Worm (Caenorhabditis elegans) whole organism, L3 larva: ENCODE measurements around the gene H39E23.3.
A peak's percentile ranks its signal among the peaks of the same experiment; 100 is the strongest.
"Not testable (repeated sequence)": the region's sequence is repeated elsewhere in the genome, so short reads cannot be mapped to it uniquely, and the experiment has no call there.

Experiments used
- R02D3.7 ChIP-seq: fragments of 150-350 bp; optimal IDR thresholded peaks from 2 replicates; lab custom pipeline; 2014; ENCODE audit warnings: missing biosample characterization, missing genetic modification characterization
- ZK546.5 ChIP-seq: sonication (generic microtip); optimal IDR thresholded peaks from 2 replicates; lab custom pipeline; 2017; ENCODE audit warnings: missing biosample characterization, missing genetic modification characterization
- ama-1 ChIP-seq: fragments of 150-350 bp; optimal IDR thresholded peaks from 2 replicates; lab custom pipeline; 2018
- ceh-16 ChIP-seq: sonication (generic microtip); optimal IDR thresholded peaks from 2 replicates; lab custom pipeline; 2017; ENCODE audit warnings: missing biosample characterization, missing genetic modification characterization
- egl-27 ChIP-seq: sonication (generic microtip); optimal IDR thresholded peaks from 4 replicates; lab custom pipeline; 2017; ENCODE audit warnings: missing biosample characterization, missing genetic modification reagents, missing genetic modification characterization
- elt-1 ChIP-seq: fragments of 150-350 bp; optimal IDR thresholded peaks from 2 replicates; lab custom pipeline; 2014; ENCODE audit warnings: missing biosample characterization, missing genetic modification characterization
- elt-3 ChIP-seq, 3 experiments: fragments of 150-350 bp in 1 of 3; sonication (generic microtip) in 2 of 3; optimal IDR thresholded peaks; 2 replicates in 2 of 3; 4 replicates in 1 of 3; lab custom pipeline; 2014 to 2017; ENCODE audit warnings: missing biosample characterization in 3 of 3, missing genetic modification characterization in 3 of 3
- fkh-10 ChIP-seq: sonication (generic microtip); optimal IDR thresholded peaks from 2 replicates; lab custom pipeline; 2017; ENCODE audit warnings: missing biosample characterization, missing genetic modification reagents, missing genetic modification characterization
- fkh-2 ChIP-seq: fragments of 150-350 bp; optimal IDR thresholded peaks from 2 replicates; lab custom pipeline; 2014; ENCODE audit warnings: missing biosample characterization, missing genetic modification reagents, missing genetic modification characterization
- hmg-11 ChIP-seq: sonication (generic microtip); optimal IDR thresholded peaks from 2 replicates; lab custom pipeline; 2016; ENCODE audit warnings: missing genetic modification characterization, missing compliant biosample characterization
- jun-1 ChIP-seq: fragments of 150-350 bp; optimal IDR thresholded peaks from 2 replicates; lab custom pipeline; 2014; ENCODE audit warnings: missing biosample characterization, missing genetic modification reagents, missing genetic modification characterization
- lin-15B ChIP-seq: fragments of 150-350 bp; optimal IDR thresholded peaks from 2 replicates; lab custom pipeline; 2014; ENCODE audit warnings: missing biosample characterization, missing genetic modification characterization
- lin-39 ChIP-seq: fragments of 150-350 bp; optimal IDR thresholded peaks from 2 replicates; lab custom pipeline; 2018; ENCODE audit warnings: missing biosample characterization, missing genetic modification reagents, missing genetic modification characterization
- mdl-1 ChIP-seq: fragments of 150-350 bp; optimal IDR thresholded peaks from 2 replicates; lab custom pipeline; 2014; ENCODE audit warnings: missing biosample characterization, missing genetic modification characterization
- nfya-1 ChIP-seq: sonication (generic microtip); optimal IDR thresholded peaks from 2 replicates; lab custom pipeline; 2017; ENCODE audit warnings: missing genetic modification characterization, mild to moderate bottlenecking, missing compliant biosample characterization, antibody characterized with exemption, moderate library complexity; ENCODE audit not compliant: insufficient read depth
- nhr-11 ChIP-seq: fragments of 150-350 bp; optimal IDR thresholded peaks from 2 replicates; lab custom pipeline; 2014; ENCODE audit warnings: missing biosample characterization, missing genetic modification characterization
- nhr-12 ChIP-seq: fragments of 150-350 bp; optimal IDR thresholded peaks from 2 replicates; lab custom pipeline; 2014; ENCODE audit warnings: missing biosample characterization, missing genetic modification characterization
- nhr-23 ChIP-seq: fragments of 150-350 bp; optimal IDR thresholded peaks from 2 replicates; lab custom pipeline; 2014; ENCODE audit warnings: missing biosample characterization, missing genetic modification reagents, missing genetic modification characterization
- nhr-25 ChIP-seq: sonication (generic microtip); optimal IDR thresholded peaks from 2 replicates; lab custom pipeline; 2017; ENCODE audit warnings: missing biosample characterization, missing genetic modification characterization
- nhr-67 ChIP-seq: fragments of 150-350 bp; optimal IDR thresholded peaks from 2 replicates; lab custom pipeline; 2014; ENCODE audit warnings: missing biosample characterization, missing genetic modification characterization
- nhr-77 ChIP-seq: fragments of 150-350 bp; optimal IDR thresholded peaks from 2 replicates; lab custom pipeline; 2014; ENCODE audit warnings: missing biosample characterization, missing genetic modification characterization
- pqm-1 ChIP-seq: fragments of 150-350 bp; optimal IDR thresholded peaks from 2 replicates; lab custom pipeline; 2017; ENCODE audit warnings: missing biosample characterization, missing genetic modification characterization, inconsistent platforms
- skn-1 ChIP-seq: fragments of 150-350 bp; optimal IDR thresholded peaks from 2 replicates; lab custom pipeline; 2014; ENCODE audit warnings: missing biosample characterization, missing genetic modification characterization
- snpc-4 ChIP-seq: fragments of 150-350 bp; optimal IDR thresholded peaks from 2 replicates; lab custom pipeline; 2014; ENCODE audit warnings: missing biosample characterization, missing genetic modification characterization
- tbx-2 ChIP-seq: sonication (generic microtip); optimal IDR thresholded peaks from 2 replicates; lab custom pipeline; 2016; ENCODE audit warnings: mild to moderate bottlenecking, missing genetic modification characterization, missing compliant biosample characterization
- zag-1 ChIP-seq: fragments of 150-350 bp; optimal IDR thresholded peaks from 2 replicates; lab custom pipeline; 2014; ENCODE audit warnings: missing biosample characterization, missing genetic modification characterization
- ztf-11 ChIP-seq: fragments of 150-350 bp; optimal IDR thresholded peaks from 2 replicates; lab custom pipeline; 2014; ENCODE audit warnings: missing biosample characterization, missing genetic modification characterization
- ztf-4 ChIP-seq: fragments of 150-350 bp; optimal IDR thresholded peaks from 2 replicates; lab custom pipeline; 2014; ENCODE audit warnings: missing biosample characterization, missing genetic modification characterization

Gene H39E23.3

DNA sequence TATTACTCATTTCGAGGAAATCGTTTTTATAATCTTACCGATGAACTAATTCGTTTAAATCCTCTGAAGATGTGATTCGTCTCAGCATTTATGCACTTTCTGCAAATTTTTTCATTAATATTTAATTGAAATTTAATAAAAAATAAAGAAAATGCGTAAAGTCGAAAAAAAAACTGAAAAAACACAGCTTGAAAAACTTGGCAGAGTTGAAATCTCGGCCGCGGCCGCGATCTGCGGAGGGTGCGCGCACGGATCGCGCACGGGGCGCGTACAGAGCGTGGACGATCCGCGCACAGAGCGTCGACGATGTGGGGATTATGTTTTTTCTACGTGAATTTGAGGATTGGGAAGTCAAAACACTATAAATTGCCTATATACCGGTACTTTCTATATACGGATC is 30.2 kb downstream of the H39E23.3 start, which contains the start of gene AH10.4:
Gene AH10.4, minus strand, starts transcription at position 101 of the 400 bp plus-strand sequence.
- not testable (repeated sequence) for TF ChIP-seq zag-1; ZK546.5; lin-15B (tag; lab: Kevin White, UChicago)

DNA sequence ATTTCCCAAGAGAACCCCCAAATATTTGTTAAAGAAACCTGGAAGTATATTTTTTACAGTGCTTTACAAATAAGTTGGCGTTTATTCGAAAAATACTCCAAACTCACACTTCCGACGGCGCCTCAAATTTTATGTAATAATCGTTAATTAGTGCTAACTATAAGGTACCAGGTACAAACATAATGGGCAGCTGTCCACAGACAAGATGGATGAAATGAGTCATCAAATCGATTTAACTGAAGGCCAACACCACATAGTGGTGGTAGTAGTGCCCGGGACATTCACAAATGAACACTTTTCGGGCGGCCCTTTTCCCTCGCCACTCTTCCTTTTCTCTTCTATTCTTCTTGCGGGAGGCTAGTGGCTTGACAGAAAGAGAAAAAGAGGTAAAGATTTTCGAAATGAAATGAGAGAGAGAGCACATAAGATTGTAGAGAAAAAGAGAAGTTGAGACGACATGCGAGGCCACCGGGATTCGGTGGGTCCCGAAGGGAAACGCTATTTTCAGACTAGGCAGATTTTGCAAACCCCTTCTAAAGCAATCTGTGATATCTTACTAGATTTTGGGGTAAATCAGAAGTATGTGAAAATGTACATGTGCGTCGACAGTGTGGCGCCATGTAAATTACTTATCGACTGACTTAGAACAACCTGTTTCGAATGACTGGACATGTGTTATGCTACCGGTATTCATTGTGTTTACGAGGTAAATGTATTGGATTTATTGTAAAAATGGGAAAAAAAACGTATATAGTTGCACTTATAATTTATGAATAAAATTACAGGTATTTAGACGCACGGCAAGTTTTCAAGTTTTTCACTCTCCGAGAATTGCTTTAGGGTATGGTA is 31.9 kb downstream of the H39E23.3 start:
- TF ChIP-seq zag-1: no peak
- TF ChIP-seq ztf-11: no peak
- peak; percentile 23 for TF ChIP-seq nhr-25 (tag; lab: Kevin White, UChicago)
- TF ChIP-seq lin-39 (tag; lab: Kevin White, UChicago): peak; percentile 40
- no peak for TF ChIP-seq nhr-67 (tag; lab: Kevin White, UChicago)
- peak; percentile 23 for TF ChIP-seq hmg-11 (tag; lab: Kevin White, UChicago)
- TF ChIP-seq ama-1 (lab: Kevin White, UChicago): peak; percentile 5
- peak; percentile 16 for TF ChIP-seq lin-15B (tag; lab: Kevin White, UChicago)

DNA sequence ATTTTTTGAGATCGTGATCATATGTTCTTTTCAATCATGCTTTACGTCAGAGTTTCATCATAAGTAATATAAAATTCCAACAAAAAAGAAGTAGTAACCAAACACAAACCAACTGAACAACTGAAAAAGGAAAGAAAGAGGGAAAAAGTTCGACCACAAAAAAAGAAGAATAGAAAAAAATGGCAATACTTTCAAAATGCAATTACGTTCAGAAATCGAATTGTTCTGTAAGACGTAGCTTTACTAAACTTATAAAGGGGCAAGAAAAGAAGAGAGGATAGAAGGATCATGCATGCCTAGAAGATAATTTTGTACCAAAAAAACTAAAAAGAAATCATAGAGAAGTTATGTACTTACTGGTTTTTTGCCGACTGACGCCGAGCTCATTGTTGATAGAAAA is 33.1 kb downstream of the H39E23.3 start:
- TF ChIP-seq nhr-67 (tag; lab: Kevin White, UChicago): no peak
- TF ChIP-seq pqm-1 (tag; lab: Kevin White, UChicago): no peak
- TF ChIP-seq fkh-10: peak; percentile 82
- TF ChIP-seq mdl-1: no peak

DNA sequence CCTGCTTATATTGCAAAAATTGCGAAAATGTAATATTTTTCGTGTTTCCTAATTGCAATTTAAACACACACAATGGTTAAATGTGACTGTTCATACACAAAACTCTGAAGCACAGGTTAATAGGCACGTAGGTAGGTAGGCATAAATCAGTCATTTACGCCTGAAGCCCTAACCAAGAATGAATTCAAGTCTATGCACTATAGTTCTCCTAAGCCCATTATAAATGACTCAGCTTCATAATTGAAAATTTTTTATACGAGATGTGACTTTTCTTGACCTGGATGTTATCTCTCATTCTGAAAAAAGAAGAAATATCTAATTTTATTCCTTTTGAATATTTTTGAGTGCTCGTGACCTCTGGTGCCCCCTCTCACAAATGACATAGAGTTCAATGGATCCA is 34.2 kb downstream of the H39E23.3 start:
- no peak for TF ChIP-seq nhr-11 (tag; lab: Kevin White, UChicago)
- no peak for TF ChIP-seq ztf-4 (tag; lab: Kevin White, UChicago)
- no peak for TF ChIP-seq nhr-77 (tag; lab: Kevin White, UChicago)
- no peak for TF ChIP-seq fkh-2 (tag; lab: Kevin White, UChicago)
- no peak for TF ChIP-seq fkh-10
- no peak for TF ChIP-seq ceh-16 (tag; lab: Kevin White, UChicago)
- TF ChIP-seq nhr-23 (tag; lab: Kevin White, UChicago): no peak
- TF ChIP-seq tbx-2 (tag; lab: Kevin White, UChicago): no peak
- TF ChIP-seq ZK546.5: no peak

DNA sequence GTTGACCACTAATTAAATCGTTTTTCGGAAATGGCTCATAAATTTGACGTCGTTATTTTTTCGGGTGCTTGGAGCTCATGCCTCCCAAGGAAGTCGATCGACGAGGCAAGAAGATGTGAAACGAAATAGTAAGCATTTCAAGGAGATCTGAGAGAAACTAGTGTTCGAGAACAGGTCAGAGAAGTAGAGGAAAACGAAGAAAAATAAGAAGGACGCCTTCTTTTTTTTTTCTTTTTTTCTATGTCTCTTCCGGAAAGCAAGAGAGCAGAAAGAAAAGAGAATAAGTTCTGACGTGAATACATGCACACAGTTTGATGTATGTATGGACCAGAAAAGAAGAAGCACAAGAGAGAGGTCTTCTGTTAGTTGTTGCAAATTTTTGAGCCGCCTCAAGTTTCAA is 36.0 kb downstream of the H39E23.3 start:
- no peak for TF ChIP-seq snpc-4
- TF ChIP-seq elt-1 (tag; lab: Kevin White, UChicago): no peak
- peak; percentile 38 for TF ChIP-seq lin-15B (tag; lab: Kevin White, UChicago)
- no peak for TF ChIP-seq nhr-12 (tag; lab: Kevin White, UChicago)
- TF ChIP-seq elt-3 (tag; optimal IDR thresholded peaks at IDR 0.05; lab: Kevin White, UChicago): no peak
- TF ChIP-seq fkh-10: peak; percentile 77
- TF ChIP-seq tbx-2 (tag; lab: Kevin White, UChicago): peak; percentile 48
- no peak for TF ChIP-seq jun-1
- no peak for TF ChIP-seq nhr-77 (tag; lab: Kevin White, UChicago)
- TF ChIP-seq nfya-1: peak; percentile 53
- TF ChIP-seq mdl-1: no peak
- peak; percentile 58 for TF ChIP-seq hmg-11 (tag; lab: Kevin White, UChicago)
- TF ChIP-seq nhr-23 (tag; lab: Kevin White, UChicago): no peak
- no peak for TF ChIP-seq egl-27
- TF ChIP-seq R02D3.7 (tag; lab: Kevin White, UChicago): no peak
- TF ChIP-seq skn-1 (tag; lab: Kevin White, UChicago): no peak
- TF ChIP-seq nhr-11 (tag; lab: Kevin White, UChicago): no peak
- TF ChIP-seq, all 47 proteins: peak for 5

DNA sequence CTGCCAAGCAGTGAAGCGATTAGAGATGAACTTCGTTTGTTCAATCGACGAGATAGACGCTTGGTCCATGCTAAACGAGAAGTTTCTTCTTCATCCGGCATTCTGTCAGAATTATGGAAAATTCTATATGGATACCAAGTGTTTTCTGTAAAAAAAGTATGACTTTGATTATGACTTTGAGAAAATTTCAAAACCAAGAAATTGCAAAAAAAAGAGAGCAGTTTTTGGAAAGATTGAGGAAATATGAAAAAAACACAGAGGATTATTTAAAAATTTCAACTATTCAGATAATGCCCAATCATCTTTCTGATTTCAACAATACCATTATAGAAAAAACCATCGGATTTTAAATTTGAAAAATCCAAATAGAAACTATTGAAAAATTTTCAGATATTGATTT is 37.7 kb downstream of the H39E23.3 start, which contains the start of gene par-1:
Gene par-1, minus strand, starts transcription at position 101 of the 400 bp plus-strand sequence.
- no peak for TF ChIP-seq elt-3 (tag; optimal IDR thresholded peaks at IDR 0.05; lab: Kevin White, UChicago)
- TF ChIP-seq zag-1: no peak

DNA sequence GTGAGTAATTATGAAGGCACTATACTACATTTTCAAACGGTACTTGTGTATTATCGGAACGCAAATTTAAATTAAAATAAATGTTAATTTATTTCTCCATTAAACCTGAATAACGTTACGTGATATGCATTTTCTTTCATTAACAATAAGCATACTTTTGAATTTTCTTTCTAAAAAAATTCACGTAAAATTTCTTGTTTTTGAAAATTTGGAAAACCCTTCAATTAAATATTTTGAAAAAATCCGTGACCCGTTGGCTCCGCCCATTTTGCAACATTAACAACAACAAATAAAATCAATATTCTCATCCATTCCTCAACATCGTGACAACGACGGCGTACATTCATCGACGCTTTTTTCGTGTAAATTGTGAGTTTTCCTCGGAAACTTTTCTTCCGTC is 38.6 kb downstream of the H39E23.3 start, which contains the start of gene acs-10:
Gene acs-10, plus strand, starts transcription at position 301 of the 400 bp plus-strand sequence.
- TF ChIP-seq nhr-77 (tag; lab: Kevin White, UChicago): no peak
